Worm (Caenorhabditis elegans) whole organism, mixed stage, embryonic: ENCODE results near the gene ceh-76.

ENCODE experiments used
- M03D4.4 ChIP-seq: sonication (generic microtip); optimal IDR thresholded peaks from 2 replicates; lab custom pipeline; 2017; ENCODE audit warnings: mild to moderate bottlenecking, missing genetic modification characterization, missing compliant biosample characterization
- bed-3 ChIP-seq: fragments of 200-800 bp; sonication (Bioruptor generic); optimal IDR thresholded peaks from 3 replicates; lab custom pipeline; 2018; ENCODE audit warnings: mild to moderate bottlenecking, missing genetic modification characterization, moderate library complexity, missing compliant biosample characterization
- blmp-1 ChIP-seq: fragments of 150-350 bp; optimal IDR thresholded peaks from 2 replicates; lab custom pipeline; 2014; ENCODE audit warnings: missing biosample characterization, missing genetic modification characterization
- ceh-39 ChIP-seq: fragments of 150-350 bp; optimal IDR thresholded peaks from 2 replicates; lab custom pipeline; 2014; ENCODE audit warnings: missing biosample characterization, missing genetic modification characterization
- ceh-43 ChIP-seq: fragments of 200-800 bp; sonication (Bioruptor generic); optimal IDR thresholded peaks from 2 replicates; lab custom pipeline; 2018; ENCODE audit warnings: mild to moderate bottlenecking, missing genetic modification characterization, moderate library complexity, missing compliant biosample characterization
- ceh-83 ChIP-seq: fragments of 200-800 bp; sonication (Bioruptor generic); optimal IDR thresholded peaks from 2 replicates; lab custom pipeline; 2018; ENCODE audit warnings: mild to moderate bottlenecking, missing genetic modification characterization, missing compliant biosample characterization
- ces-1 ChIP-seq: fragments of 150-350 bp; optimal IDR thresholded peaks from 2 replicates; lab custom pipeline; 2014; ENCODE audit warnings: missing biosample characterization, missing genetic modification reagents, missing genetic modification characterization
- cnd-1 ChIP-seq: fragments of 200-800 bp; sonication (Bioruptor generic); optimal IDR thresholded peaks from 2 replicates; lab custom pipeline; 2018; ENCODE audit warnings: mild to moderate bottlenecking, missing genetic modification characterization, missing compliant biosample characterization
- drap-1 ChIP-seq: fragments of 200-800 bp; sonication (Bioruptor generic); optimal IDR thresholded peaks from 3 replicates; lab custom pipeline; 2018; ENCODE audit warnings: mild to moderate bottlenecking, missing genetic modification characterization, missing compliant biosample characterization
- elt-1 ChIP-seq: sonication (generic microtip); optimal IDR thresholded peaks from 2 replicates; lab custom pipeline; 2017; ENCODE audit warnings: missing genetic modification characterization, mild to moderate bottlenecking, missing compliant biosample characterization, antibody characterized with exemption, moderate library complexity, borderline replicate concordance; ENCODE audit not compliant: insufficient read depth
- elt-3 ChIP-seq: fragments of 150-350 bp; optimal IDR thresholded peaks from 2 replicates; lab custom pipeline; 2014; ENCODE audit warnings: missing biosample characterization, missing genetic modification characterization
- flh-1 ChIP-seq: fragments of 200-800 bp; sonication (Bioruptor generic); optimal IDR thresholded peaks from 2 replicates; lab custom pipeline; 2018; ENCODE audit warnings: mild to moderate bottlenecking, missing genetic modification characterization, moderate library complexity, missing compliant biosample characterization
- ham-2 ChIP-seq: fragments of 200-800 bp; sonication (Bioruptor generic); optimal IDR thresholded peaks from 2 replicates; lab custom pipeline; 2018; ENCODE audit warnings: mild to moderate bottlenecking, missing genetic modification characterization, missing compliant biosample characterization
- hlh-1 ChIP-seq: fragments of 150-350 bp; optimal IDR thresholded peaks from 2 replicates; lab custom pipeline; 2014; ENCODE audit warnings: missing biosample characterization, missing genetic modification reagents, missing genetic modification characterization
- lin-13 ChIP-seq: fragments of 150-350 bp; optimal IDR thresholded peaks from 2 replicates; lab custom pipeline; 2014; ENCODE audit warnings: missing biosample characterization, missing genetic modification characterization
- lin-32 ChIP-seq: fragments of 200-800 bp; sonication (Bioruptor generic); optimal IDR thresholded peaks from 2 replicates; lab custom pipeline; 2018; ENCODE audit warnings: mild to moderate bottlenecking, missing genetic modification characterization, missing compliant biosample characterization
- lsy-2 ChIP-seq: fragments of 150-350 bp; optimal IDR thresholded peaks from 2 replicates; lab custom pipeline; 2014; ENCODE audit warnings: missing biosample characterization, missing genetic modification characterization
- mab-5 ChIP-seq: fragments of 150-350 bp; optimal IDR thresholded peaks from 2 replicates; lab custom pipeline; 2014; ENCODE audit warnings: missing biosample characterization, missing genetic modification characterization
- mep-1 ChIP-seq: fragments of 150-350 bp; optimal IDR thresholded peaks from 2 replicates; lab custom pipeline; 2017; ENCODE audit warnings: missing biosample characterization, missing genetic modification reagents, missing genetic modification characterization, inconsistent platforms
- mls-2 ChIP-seq: sonication (generic microtip); optimal IDR thresholded peaks from 2 replicates; lab custom pipeline; 2016; ENCODE audit warnings: mild to moderate bottlenecking, missing genetic modification characterization, moderate library complexity, missing compliant biosample characterization
- nhr-2 ChIP-seq: fragments of 150-350 bp; optimal IDR thresholded peaks from 2 replicates; lab custom pipeline; 2014; ENCODE audit warnings: missing biosample characterization, missing genetic modification characterization
- nhr-237 ChIP-seq: fragments of 150-350 bp; optimal IDR thresholded peaks from 2 replicates; lab custom pipeline; 2014; ENCODE audit warnings: missing biosample characterization, missing genetic modification characterization
- nhr-28 ChIP-seq: fragments of 150-350 bp; optimal IDR thresholded peaks from 2 replicates; lab custom pipeline; 2014; ENCODE audit warnings: missing biosample characterization, missing genetic modification characterization
- nhr-76 ChIP-seq: sonication (generic microtip); optimal IDR thresholded peaks from 2 replicates; lab custom pipeline; 2017; ENCODE audit warnings: missing biosample characterization, missing genetic modification characterization
- pha-4 ChIP-seq: fragments of 150-350 bp; optimal IDR thresholded peaks from 2 replicates; lab custom pipeline; 2018; ENCODE audit warnings: missing biosample characterization, missing genetic modification reagents, missing genetic modification characterization
- sem-2 ChIP-seq: fragments of 200-800 bp; sonication (Bioruptor generic); optimal IDR thresholded peaks from 2 replicates; lab custom pipeline; 2018; ENCODE audit warnings: mild to moderate bottlenecking, missing genetic modification characterization, missing compliant biosample characterization
- snpc-4 ChIP-seq: fragments of 150-350 bp; optimal IDR thresholded peaks from 2 replicates; lab custom pipeline; 2014; ENCODE audit warnings: missing biosample characterization, missing genetic modification characterization
- tbx-8 ChIP-seq: fragments of 200-800 bp; sonication (Bioruptor generic); optimal IDR thresholded peaks from 2 replicates; lab custom pipeline; 2018; ENCODE audit warnings: mild to moderate bottlenecking, missing genetic modification characterization, moderate library complexity, missing compliant biosample characterization
- unc-120 ChIP-seq: sonication (generic microtip); optimal IDR thresholded peaks from 2 replicates; lab custom pipeline; 2017; ENCODE audit warnings: missing genetic modification characterization, missing compliant biosample characterization; ENCODE audit not compliant: poor library complexity, severe bottlenecking
- unc-39 ChIP-seq: fragments of 150-350 bp; optimal IDR thresholded peaks from 2 replicates; lab custom pipeline; 2014; ENCODE audit warnings: missing biosample characterization, missing genetic modification characterization
- unc-62 ChIP-seq: fragments of 150-350 bp; optimal IDR thresholded peaks from 2 replicates; lab custom pipeline; 2014; ENCODE audit warnings: missing biosample characterization, missing genetic modification reagents, missing genetic modification characterization
- ztf-11 ChIP-seq: fragments of 150-350 bp; optimal IDR thresholded peaks from 2 replicates; lab custom pipeline; 2014; ENCODE audit warnings: missing biosample characterization, missing genetic modification characterization

Gene ceh-76

ce11 chrV:7958740-7959320, 35.6 kb downstream of the ceh-76 start, which contains the start of the genes clec-217 and F26D11.2:
TSS of gene clec-217 (minus strand) at chrV:7958840.
TSS of gene F26D11.2 (plus strand) at chrV:7959270.
- no peak for TF ChIP-seq nhr-2 (tag; lab: Kevin White, UChicago)
- no peak for TF ChIP-seq nhr-28 (tag; lab: Kevin White, UChicago)
- TF ChIP-seq drap-1 (GFP tag; lab: Kevin White, UChicago): no peak
- no peak for TF ChIP-seq lin-13 (tag; lab: Kevin White, UChicago)
- TF ChIP-seq ceh-83 (GFP tag; lab: Kevin White, UChicago): no peak
- TF ChIP-seq unc-62 (GFP tag; lab: Kevin White, UChicago): no peak
- TF ChIP-seq ceh-43 (GFP tag; lab: Kevin White, UChicago): no peak
- no peak for TF ChIP-seq nhr-76 (tag; lab: Kevin White, UChicago)
- no peak for TF ChIP-seq lsy-2 (tag; lab: Kevin White, UChicago)
- no peak for TF ChIP-seq lin-32 (GFP tag; lab: Kevin White, UChicago)
- no peak for TF ChIP-seq nhr-237
- TF ChIP-seq ztf-11: no peak
- TF ChIP-seq ces-1 (GFP tag; lab: Kevin White, UChicago): no peak
- TF ChIP-seq snpc-4 (tag; lab: Kevin White, UChicago): no peak
- TF ChIP-seq M03D4.4 (tag; lab: Kevin White, UChicago): no peak

- TF ChIP-seq elt-3 (tag; lab: Kevin White, UChicago) (no peak), blmp-1 (no peak), unc-120 (tag; lab: Kevin White, UChicago) (no peak), hlh-1 (tag; lab: Kevin White, UChicago) (no peak), mls-2 (tag; lab: Kevin White, UChicago) (no peak), nhr-76 (tag; lab: Kevin White, UChicago) (no peak), ces-1 (GFP tag; lab: Kevin White, UChicago) (no peak)
Measured at ce11 chrV:7956218-7956617, 38.3 kb downstream of the ceh-76 start, which contains the start of gene pals-34. TSS of gene pals-34 (minus strand) at chrV:7956497.

- TF ChIP-seq elt-3 (tag; lab: Kevin White, UChicago) (no peak), bed-3 (GFP tag; lab: Kevin White, UChicago) (no peak), ceh-43 (GFP tag; lab: Kevin White, UChicago) (no peak), nhr-237 (no peak), blmp-1 (no peak), lin-13 (tag; lab: Kevin White, UChicago) (no peak), ham-2 (GFP tag; lab: Kevin White, UChicago) (no peak), hlh-1 (tag; lab: Kevin White, UChicago) (no peak), ceh-39 (no peak), nhr-2 (tag; lab: Kevin White, UChicago) (no peak)
Measured at ce11 chrV:7955168-7955567, 39.3 kb downstream of the ceh-76 start, which contains the start of gene F26D11.12. TSS of gene F26D11.12 (minus strand) at chrV:7955312.

- no peak for TF ChIP-seq nhr-237
- TF ChIP-seq snpc-4 (tag; lab: Kevin White, UChicago): no peak
- TF ChIP-seq pha-4: no peak
- TF ChIP-seq ces-1 (GFP tag; lab: Kevin White, UChicago): no peak
- no peak for TF ChIP-seq sem-2 (GFP tag; lab: Kevin White, UChicago)
- TF ChIP-seq tbx-8 (GFP tag; lab: Kevin White, UChicago): no peak
- TF ChIP-seq unc-120 (tag; lab: Kevin White, UChicago): no peak
- TF ChIP-seq mab-5: no peak
- no peak for TF ChIP-seq unc-39
- TF ChIP-seq flh-1 (GFP tag; lab: Kevin White, UChicago): no peak
- no peak for TF ChIP-seq nhr-2 (tag; lab: Kevin White, UChicago)
- TF ChIP-seq mep-1 (tag; lab: Kevin White, UChicago): no peak
- TF ChIP-seq bed-3 (GFP tag; lab: Kevin White, UChicago): no peak
- no peak for TF ChIP-seq ceh-43 (GFP tag; lab: Kevin White, UChicago)
- TF ChIP-seq lin-32 (GFP tag; lab: Kevin White, UChicago): no peak
- TF ChIP-seq cnd-1 (tag; lab: Kevin White, UChicago): no peak
- TF ChIP-seq M03D4.4 (tag; lab: Kevin White, UChicago): no peak
- TF ChIP-seq elt-1 (tag; lab: Kevin White, UChicago): no peak
- TF ChIP-seq, all 35 proteins: peak for 0
Measured at ce11 chrV:7954552-7954951, 39.9 kb downstream of the ceh-76 start, which contains the start of gene F26D11.13. TSS of gene F26D11.13 (minus strand) at chrV:7954652.
